Fruit fly (Drosophila melanogaster) whole organism, adult: Measurements from ENCODE around the gene Taf13.

Experiments used
- CG11617 ChIP-seq: fragments of 200-800 bp; sonication (Bioruptor generic); optimal IDR thresholded peaks from 2 replicates; lab custom pipeline; 2017; ENCODE audit warnings: mild to moderate bottlenecking, missing biosample characterization, missing genetic modification reagents, missing genetic modification characterization
- CG14711 ChIP-seq: fragments of 200-800 bp; sonication (Bioruptor generic); optimal IDR thresholded peaks from 2 replicates; lab custom pipeline; 2018; ENCODE audit warnings: missing biosample characterization, mild to moderate bottlenecking, missing genetic modification characterization, moderate library complexity
- CG1620 ChIP-seq: fragments of 200-800 bp; sonication (Bioruptor generic); optimal IDR thresholded peaks from 2 replicates; lab custom pipeline; 2016; ENCODE audit warnings: missing biosample characterization, missing genetic modification characterization
- CG33017 ChIP-seq: fragments of 200-800 bp; sonication (Bioruptor generic); optimal IDR thresholded peaks from 2 replicates; lab custom pipeline; 2018; ENCODE audit warnings: missing biosample characterization, mild to moderate bottlenecking, missing genetic modification characterization, moderate library complexity
- cic ChIP-seq: fragments of 200-800 bp; sonication (Bioruptor generic); optimal IDR thresholded peaks from 2 replicates; lab custom pipeline; 2017; ENCODE audit warnings: missing biosample characterization, mild to moderate bottlenecking, missing genetic modification characterization, moderate library complexity
- cnc ChIP-seq, 2 experiments: fragments of >200 bp; optimal IDR thresholded peaks; 2 replicates each; lab custom pipeline; 2017
- kay ChIP-seq: fragments of 200-800 bp; sonication (Bioruptor generic); peaks from one replicate; lab custom pipeline; 2016; ENCODE audit warnings: missing biosample characterization, missing genetic modification characterization, borderline replicate concordance
- pad ChIP-seq: fragments of 200-800 bp; sonication (Bioruptor generic); optimal IDR thresholded peaks from 3 replicates; lab custom pipeline; 2017; ENCODE audit warnings: missing biosample characterization, missing genetic modification characterization, mild to moderate bottlenecking, moderate library complexity, missing genetic modification reagents
- tj ChIP-seq: fragments of 200-800 bp; sonication (Bioruptor generic); optimal IDR thresholded peaks from 3 replicates; lab custom pipeline; 2017; ENCODE audit warnings: missing biosample characterization, mild to moderate bottlenecking, missing genetic modification characterization, moderate library complexity
- toe ChIP-seq: fragments of 200-800 bp; sonication (Bioruptor generic); optimal IDR thresholded peaks from 2 replicates; lab custom pipeline; 2016; ENCODE audit warnings: missing biosample characterization, missing genetic modification characterization

DNA sequence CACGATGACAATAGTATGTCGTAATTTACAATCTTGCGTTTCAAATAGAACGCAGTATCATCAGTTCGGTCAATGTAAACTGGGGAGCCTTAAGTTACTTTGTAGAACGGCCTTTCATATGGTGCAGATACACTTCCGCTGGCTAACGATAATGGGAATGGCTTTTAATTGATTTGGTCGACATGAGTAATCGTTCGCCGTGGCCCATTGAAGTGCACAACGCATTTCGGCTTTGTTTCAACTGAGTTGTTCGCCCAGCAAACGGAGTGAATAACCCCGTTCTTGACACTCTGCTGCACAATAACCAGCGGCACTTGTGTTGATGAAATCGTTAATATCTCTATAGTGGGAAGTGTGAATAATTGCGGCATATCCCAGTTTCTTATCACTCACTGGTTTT, 25.7 kb downstream of the Taf13 start:
- TF ChIP-seq cnc (optimal IDR thresholded peaks at IDR 0.05; lab: Kevin White, UChicago), result no peak
- TF ChIP-seq tj (GFP tag; lab: Kevin White, UChicago), result no peak
- TF ChIP-seq CG33017 (tag; lab: Kevin White, UChicago), result no peak
- TF ChIP-seq CG1620 (GFP tag; lab: Kevin White, UChicago), result no peak
- TF ChIP-seq pad (GFP tag; lab: Kevin White, UChicago), result no peak
- no peak for TF ChIP-seq CG14711 (tag; lab: Kevin White, UChicago)
- no peak for TF ChIP-seq kay (GFP tag; lab: Kevin White, UChicago)
- no peak for TF ChIP-seq CG11617 (GFP tag; lab: Kevin White, UChicago)
- TF ChIP-seq toe (GFP tag; lab: Kevin White, UChicago), result no peak
- TF ChIP-seq cic (GFP tag; lab: Kevin White, UChicago), result no peak
